Worm (Caenorhabditis elegans) whole organism, L3 larva: ENCODE measurements around the gene srab-23.

Source experiments
- ZK546.5 ChIP-seq: sonication (generic microtip); optimal IDR thresholded peaks from 2 replicates; lab custom pipeline; 2017; ENCODE audit warnings: missing biosample characterization, missing genetic modification characterization
- egl-27 ChIP-seq: sonication (generic microtip); optimal IDR thresholded peaks from 4 replicates; lab custom pipeline; 2017; ENCODE audit warnings: missing biosample characterization, missing genetic modification reagents, missing genetic modification characterization
- elt-1 ChIP-seq: fragments of 150-350 bp; optimal IDR thresholded peaks from 2 replicates; lab custom pipeline; 2014; ENCODE audit warnings: missing biosample characterization, missing genetic modification characterization
- fos-1 ChIP-seq: fragments of 150-350 bp; optimal IDR thresholded peaks from 2 replicates; lab custom pipeline; 2014; ENCODE audit warnings: missing biosample characterization, missing genetic modification characterization
- lin-15B ChIP-seq: fragments of 150-350 bp; optimal IDR thresholded peaks from 2 replicates; lab custom pipeline; 2014; ENCODE audit warnings: missing biosample characterization, missing genetic modification characterization
- nhr-11 ChIP-seq: fragments of 150-350 bp; optimal IDR thresholded peaks from 2 replicates; lab custom pipeline; 2014; ENCODE audit warnings: missing biosample characterization, missing genetic modification characterization
- nhr-12 ChIP-seq: fragments of 150-350 bp; optimal IDR thresholded peaks from 2 replicates; lab custom pipeline; 2014; ENCODE audit warnings: missing biosample characterization, missing genetic modification characterization
- nhr-23 ChIP-seq: fragments of 150-350 bp; optimal IDR thresholded peaks from 2 replicates; lab custom pipeline; 2014; ENCODE audit warnings: missing biosample characterization, missing genetic modification reagents, missing genetic modification characterization
- pha-4 ChIP-seq: fragments of 150-350 bp; optimal IDR thresholded peaks from 2 replicates; lab custom pipeline; 2014; ENCODE audit warnings: missing biosample characterization, missing genetic modification reagents, missing genetic modification characterization
- pqm-1 ChIP-seq: fragments of 150-350 bp; optimal IDR thresholded peaks from 2 replicates; lab custom pipeline; 2017; ENCODE audit warnings: missing biosample characterization, missing genetic modification characterization, inconsistent platforms
- unc-39 ChIP-seq: sonication (generic microtip); optimal IDR thresholded peaks from 4 replicates; lab custom pipeline; 2017; ENCODE audit warnings: missing biosample characterization, missing genetic modification characterization
- zag-1 ChIP-seq: fragments of 150-350 bp; optimal IDR thresholded peaks from 2 replicates; lab custom pipeline; 2014; ENCODE audit warnings: missing biosample characterization, missing genetic modification characterization
- ztf-11 ChIP-seq: fragments of 150-350 bp; optimal IDR thresholded peaks from 2 replicates; lab custom pipeline; 2014; ENCODE audit warnings: missing biosample characterization, missing genetic modification characterization

DNA sequence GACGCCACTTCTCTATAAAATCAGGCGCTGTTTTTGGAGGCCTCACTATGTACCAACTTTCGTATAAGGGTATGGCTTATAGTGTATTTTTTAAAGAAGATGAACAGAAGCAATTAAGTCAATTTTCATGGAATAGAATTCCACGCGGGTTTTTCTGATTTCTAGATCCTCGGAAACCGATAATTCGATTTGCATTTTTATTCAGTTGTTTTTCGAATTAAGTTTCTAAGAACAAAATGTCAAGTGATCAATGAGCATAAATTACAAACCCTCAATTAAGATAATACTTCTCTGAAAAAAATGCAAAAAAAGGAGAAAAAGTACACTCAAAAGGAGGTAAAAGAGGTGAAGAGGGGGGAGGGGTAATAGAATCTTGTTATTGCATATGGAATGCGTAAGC lies 14.2 kb downstream of the srab-23 start:
- TF ChIP-seq nhr-23 (tag; lab: Kevin White, UChicago) (no peak), pha-4 (tag; lab: Kevin White, UChicago) (no peak), pqm-1 (no peak), lin-15B (tag; lab: Kevin White, UChicago) (no peak), nhr-12 (tag; lab: Kevin White, UChicago) (no peak), unc-39 (no peak), ZK546.5 (tag; lab: Kevin White, UChicago) (no peak), elt-1 (tag; lab: Kevin White, UChicago) (no peak), ztf-11 (no peak), egl-27 (tag; lab: Kevin White, UChicago) (no peak), fos-1 (tag; lab: Kevin White, UChicago) (no peak), zag-1 (tag; lab: Kevin White, UChicago) (no peak), nhr-11 (tag; lab: Kevin White, UChicago) (no peak)
